Worm (Caenorhabditis elegans) whole organism, L3 larva: Measurements from ENCODE around the gene unc-62.

Experiments used
- ama-1 ChIP-seq: fragments of 150-350 bp; optimal IDR thresholded peaks from 2 replicates; lab custom pipeline; 2018
- ceh-82 ChIP-seq: fragments of 150-350 bp; optimal IDR thresholded peaks from 2 replicates; lab custom pipeline; 2014; ENCODE audit warnings: missing biosample characterization, missing genetic modification characterization
- egl-27 ChIP-seq: sonication (generic microtip); optimal IDR thresholded peaks from 4 replicates; lab custom pipeline; 2017; ENCODE audit warnings: missing biosample characterization, missing genetic modification reagents, missing genetic modification characterization
- fos-1 ChIP-seq: fragments of 150-350 bp; optimal IDR thresholded peaks from 2 replicates; lab custom pipeline; 2014; ENCODE audit warnings: missing biosample characterization, missing genetic modification characterization
- mdl-1 ChIP-seq: fragments of 150-350 bp; optimal IDR thresholded peaks from 2 replicates; lab custom pipeline; 2014; ENCODE audit warnings: missing biosample characterization, missing genetic modification characterization
- nhr-23 ChIP-seq: fragments of 150-350 bp; optimal IDR thresholded peaks from 2 replicates; lab custom pipeline; 2014; ENCODE audit warnings: missing biosample characterization, missing genetic modification reagents, missing genetic modification characterization
- nhr-43 ChIP-seq: sonication (generic microtip); optimal IDR thresholded peaks from 2 replicates; lab custom pipeline; 2016; ENCODE audit warnings: mild to moderate bottlenecking, missing genetic modification characterization, missing compliant biosample characterization; ENCODE audit not compliant: poor library complexity, severe bottlenecking
- nhr-67 ChIP-seq: fragments of 150-350 bp; optimal IDR thresholded peaks from 2 replicates; lab custom pipeline; 2014; ENCODE audit warnings: missing biosample characterization, missing genetic modification characterization
- nhr-77 ChIP-seq: fragments of 150-350 bp; optimal IDR thresholded peaks from 2 replicates; lab custom pipeline; 2014; ENCODE audit warnings: missing biosample characterization, missing genetic modification characterization
- sea-2 ChIP-seq: fragments of 150-350 bp; sonication (generic microtip); optimal IDR thresholded peaks from 4 replicates; lab custom pipeline; 2014; ENCODE audit warnings: missing biosample characterization, missing genetic modification reagents, missing genetic modification characterization
- ztf-4 ChIP-seq: fragments of 150-350 bp; optimal IDR thresholded peaks from 2 replicates; lab custom pipeline; 2014; ENCODE audit warnings: missing biosample characterization, missing genetic modification characterization

- TF ChIP-seq fos-1 (tag; lab: Kevin White, UChicago), result no peak
- no peak for TF ChIP-seq mdl-1 (tag; lab: Kevin White, UChicago)
- TF ChIP-seq sea-2 (GFP tag; lab: Kevin White, UChicago), result no peak
- TF ChIP-seq ceh-82 (tag; lab: Kevin White, UChicago), result no peak
- no peak for TF ChIP-seq egl-27 (tag; lab: Kevin White, UChicago)
- no peak for TF ChIP-seq nhr-77
- no peak for TF ChIP-seq ama-1
- no peak for TF ChIP-seq nhr-43 (tag; lab: Kevin White, UChicago)
- TF ChIP-seq nhr-67 (tag; lab: Kevin White, UChicago), result no peak
- TF ChIP-seq ztf-4 (tag; lab: Kevin White, UChicago), result no peak
- TF ChIP-seq nhr-23 (tag; lab: Kevin White, UChicago), result no peak
These were observed 28.3 kb downstream of the unc-62 start for ce11 chrV:4525512-4525911.
